Fruit fly (Drosophila melanogaster) whole organism, embryonic: ENCODE data around the gene robl62A.

Source experiments
- Atf3 ChIP-seq: fragments of 200-800 bp; sonication (Bioruptor generic); optimal IDR thresholded peaks from 3 replicates; lab custom pipeline; 2016; ENCODE audit warnings: missing biosample characterization, missing genetic modification characterization
- BEAF-32 ChIP-seq: fragments of 200-800 bp; sonication (Bioruptor generic); optimal IDR thresholded peaks from 3 replicates; lab custom pipeline; 2017; ENCODE audit warnings: missing biosample characterization, missing genetic modification characterization, mild to moderate bottlenecking, moderate library complexity, missing genetic modification reagents
- CG10654 ChIP-seq: fragments of 200-800 bp; sonication (Bioruptor generic); optimal IDR thresholded peaks from 2 replicates; lab custom pipeline; 2016; ENCODE audit warnings: missing biosample characterization, missing genetic modification characterization
- CG11085 ChIP-seq: fragments of 200-800 bp; sonication (Bioruptor generic); IDR thresholded peaks from 2 replicates; pipeline ENCODE4 v1.3.6; 2022; ENCODE audit warnings: missing biosample characterization, missing genetic modification characterization
- CG11247 ChIP-seq: fragments of 200-800 bp; sonication (Bioruptor generic); IDR thresholded peaks from 2 replicates; pipeline ENCODE4 v1.3.6; 2022; ENCODE audit warnings: missing biosample characterization, missing genetic modification characterization
- CG12155 ChIP-seq: fragments of 200-800 bp; sonication (Bioruptor generic); optimal IDR thresholded peaks from 3 replicates; lab custom pipeline; 2016; ENCODE audit warnings: missing biosample characterization, missing genetic modification characterization
- CG12236 ChIP-seq: fragments of 200-800 bp; sonication (Bioruptor generic); optimal IDR thresholded peaks from 2 replicates; lab custom pipeline; 2016; ENCODE audit warnings: missing biosample characterization, missing genetic modification characterization
- CG14014 ChIP-seq: fragments of 200-800 bp; sonication (Bioruptor generic); IDR thresholded peaks from 2 replicates; pipeline ENCODE4 v1.3.6; 2022; ENCODE audit warnings: missing biosample characterization, missing genetic modification characterization
- CG15073 ChIP-seq: fragments of 200-800 bp; sonication (Bioruptor generic); optimal IDR thresholded peaks from 2 replicates; lab custom pipeline; 2016; ENCODE audit warnings: missing biosample characterization, missing genetic modification characterization
- CG15269 ChIP-seq: fragments of 200-800 bp; sonication (Bioruptor generic); optimal IDR thresholded peaks from 2 replicates; lab custom pipeline; 2018; ENCODE audit warnings: missing biosample characterization, mild to moderate bottlenecking, missing genetic modification characterization, moderate library complexity
- CG1529 ChIP-seq: fragments of 200-800 bp; sonication (Bioruptor generic); optimal IDR thresholded peaks from 3 replicates; lab custom pipeline; 2018; ENCODE audit warnings: missing biosample characterization, missing genetic modification characterization
- CG15696 ChIP-seq: fragments of 200-800 bp; sonication (Bioruptor generic); optimal IDR thresholded peaks from 2 replicates; lab custom pipeline; 2019; ENCODE audit warnings: missing biosample characterization, mild to moderate bottlenecking, missing genetic modification characterization, moderate library complexity
- CG16813 ChIP-seq: fragments of 200-800 bp; sonication (Bioruptor generic); IDR thresholded peaks from 3 replicates; pipeline ENCODE4 v1.3.6; 2022; ENCODE audit warnings: missing biosample characterization, missing genetic modification characterization; ENCODE audit not compliant: partially characterized antibody
- CG16863 ChIP-seq: fragments of 200-800 bp; sonication (Bioruptor generic); optimal IDR thresholded peaks from 3 replicates; lab custom pipeline; 2016; ENCODE audit warnings: missing biosample characterization, missing genetic modification characterization
- CG17802 ChIP-seq: fragments of 200-800 bp; sonication (Bioruptor generic); optimal IDR thresholded peaks from 2 replicates; lab custom pipeline; 2018; ENCODE audit warnings: missing biosample characterization, mild to moderate bottlenecking, missing genetic modification characterization, moderate library complexity
- CG1832 ChIP-seq: fragments of 200-800 bp; sonication (Bioruptor generic); optimal IDR thresholded peaks from 2 replicates; lab custom pipeline; 2017; ENCODE audit warnings: missing biosample characterization, mild to moderate bottlenecking, missing genetic modification characterization, inconsistent platforms
- CG18619 ChIP-seq: fragments of 200-800 bp; sonication (Bioruptor generic); optimal IDR thresholded peaks from 3 replicates; lab custom pipeline; 2017; ENCODE audit warnings: missing biosample characterization, mild to moderate bottlenecking, missing genetic modification characterization
- CG3065 ChIP-seq: fragments of 200-800 bp; sonication (Bioruptor generic); optimal IDR thresholded peaks from 2 replicates; lab custom pipeline; 2016; ENCODE audit warnings: missing biosample characterization, missing genetic modification characterization
- CG34376 ChIP-seq: fragments of 200-800 bp; sonication (Bioruptor generic); optimal IDR thresholded peaks from 2 replicates; lab custom pipeline; 2018; ENCODE audit warnings: missing biosample characterization, mild to moderate bottlenecking, missing genetic modification characterization
- CG7786 ChIP-seq: fragments of 200-800 bp; sonication (Bioruptor generic); optimal IDR thresholded peaks from 2 replicates; lab custom pipeline; 2016; ENCODE audit warnings: missing biosample characterization, missing genetic modification characterization
- CG8944 ChIP-seq: fragments of 200-800 bp; sonication (Bioruptor generic); optimal IDR thresholded peaks from 3 replicates; lab custom pipeline; 2016; ENCODE audit warnings: missing biosample characterization, missing genetic modification characterization
- CG9876 ChIP-seq: fragments of 200-800 bp; sonication (Bioruptor generic); optimal IDR thresholded peaks from 2 replicates; lab custom pipeline; 2016; ENCODE audit warnings: missing biosample characterization, missing genetic modification characterization
- Chrac-16 ChIP-seq: fragments of 200-800 bp; sonication (Bioruptor generic); optimal IDR thresholded peaks from 3 replicates; lab custom pipeline; 2016; ENCODE audit warnings: missing biosample characterization, missing genetic modification characterization
- Ets65A ChIP-seq: fragments of 200-800 bp; sonication (Bioruptor generic); peaks from one replicate; lab custom pipeline; 2016; ENCODE audit warnings: missing biosample characterization, missing genetic modification characterization
- Fer2 ChIP-seq: fragments of 200-800 bp; sonication (Bioruptor generic); optimal IDR thresholded peaks from 2 replicates; lab custom pipeline; 2018; ENCODE audit warnings: missing biosample characterization, mild to moderate bottlenecking, missing genetic modification characterization, moderate library complexity
- GATAe ChIP-seq: fragments of 200-800 bp; sonication (Bioruptor generic); conservative IDR thresholded peaks from 2 replicates; pipeline ENCODE4 v1.3.6; 2022; ENCODE audit warnings: missing biosample characterization, missing genetic modification characterization
- HLHmδ ChIP-seq: fragments of 200-800 bp; sonication (Bioruptor generic); optimal IDR thresholded peaks from 2 replicates; lab custom pipeline; 2018; ENCODE audit warnings: missing biosample characterization, mild to moderate bottlenecking, missing genetic modification characterization, moderate library complexity
- Hmx ChIP-seq: fragments of 200-800 bp; sonication (Bioruptor generic); optimal IDR thresholded peaks from 2 replicates; lab custom pipeline; 2016; ENCODE audit warnings: missing biosample characterization, missing genetic modification characterization
- Hsf ChIP-seq: fragments of 200-800 bp; sonication (Bioruptor generic); optimal IDR thresholded peaks from 3 replicates; lab custom pipeline; 2016; ENCODE audit warnings: missing biosample characterization, missing genetic modification characterization
- Lhr ChIP-seq: fragments of 200-800 bp; sonication (Bioruptor generic); optimal IDR thresholded peaks from 3 replicates; lab custom pipeline; 2017; ENCODE audit warnings: mild to moderate bottlenecking, missing biosample characterization, missing genetic modification reagents, missing genetic modification characterization
- NC2β ChIP-seq: fragments of 200-800 bp; sonication (Bioruptor generic); optimal IDR thresholded peaks from 2 replicates; lab custom pipeline; 2016; ENCODE audit warnings: missing biosample characterization, missing genetic modification characterization
- PHDP ChIP-seq: fragments of 200-800 bp; sonication (Bioruptor generic); optimal IDR thresholded peaks from 3 replicates; lab custom pipeline; 2018; ENCODE audit warnings: missing biosample characterization, mild to moderate bottlenecking, missing genetic modification characterization, moderate library complexity
- Pdp1 ChIP-seq, 2 experiments: fragments of 200-800 bp; sonication (Bioruptor generic); optimal IDR thresholded peaks; 3 replicates each; lab custom pipeline; 2016; ENCODE audit warnings: missing biosample characterization in 2 of 2, missing genetic modification characterization in 2 of 2, mild to moderate bottlenecking in 1 of 2, moderate library complexity in 1 of 2
- Ptx1 ChIP-seq: fragments of 200-800 bp; sonication (Bioruptor generic); IDR thresholded peaks from 2 replicates; pipeline ENCODE4 v1.3.6; 2022; ENCODE audit warnings: missing biosample characterization, missing genetic modification characterization
- Sox100B ChIP-seq: fragments of 200-800 bp; sonication (Bioruptor generic); optimal IDR thresholded peaks from 3 replicates; lab custom pipeline; 2018; ENCODE audit warnings: missing biosample characterization, mild to moderate bottlenecking, missing genetic modification characterization
- Spps ChIP-seq: fragments of 200-800 bp; sonication (Bioruptor generic); optimal IDR thresholded peaks from 2 replicates; lab custom pipeline; 2018; ENCODE audit warnings: missing biosample characterization, mild to moderate bottlenecking, missing genetic modification characterization
- ab ChIP-seq: fragments of 200-800 bp; sonication (Bioruptor generic); optimal IDR thresholded peaks from 2 replicates; lab custom pipeline; 2016; ENCODE audit warnings: missing biosample characterization, missing genetic modification characterization
- al ChIP-seq: fragments of 200-800 bp; sonication (Bioruptor generic); IDR thresholded peaks from 2 replicates; pipeline ENCODE4 v1.3.6; 2022; ENCODE audit warnings: missing biosample characterization, missing genetic modification characterization
- bab2 ChIP-seq: fragments of 200-800 bp; sonication (Bioruptor generic); optimal IDR thresholded peaks from 2 replicates; lab custom pipeline; 2016; ENCODE audit warnings: missing biosample characterization, missing genetic modification characterization
- btn ChIP-seq: fragments of 200-800 bp; sonication (Bioruptor generic); optimal IDR thresholded peaks from 2 replicates; lab custom pipeline; 2016; ENCODE audit warnings: missing biosample characterization, missing genetic modification characterization
- chm ChIP-seq: fragments of 200-800 bp; sonication (Bioruptor generic); IDR thresholded peaks from 2 replicates; pipeline ENCODE4 v1.3.6; 2022; ENCODE audit warnings: missing biosample characterization, missing genetic modification characterization
- crp ChIP-seq, 2 experiments: fragments of 200-800 bp; sonication (Bioruptor generic); optimal IDR thresholded peaks; 2 replicates in 1 of 2; 3 replicates in 1 of 2; lab custom pipeline; 2017; ENCODE audit warnings: missing biosample characterization in 2 of 2, missing genetic modification characterization in 2 of 2, mild to moderate bottlenecking in 1 of 2, moderate library complexity in 1 of 2
- fd96Cb ChIP-seq: fragments of 200-800 bp; sonication (Bioruptor generic); optimal IDR thresholded peaks from 2 replicates; lab custom pipeline; 2018; ENCODE audit warnings: missing biosample characterization, mild to moderate bottlenecking, missing genetic modification characterization, moderate library complexity
- gro ChIP-seq: fragments of 200-800 bp; sonication (Bioruptor generic); optimal IDR thresholded peaks from 2 replicates; lab custom pipeline; 2016; ENCODE audit warnings: missing biosample characterization, missing genetic modification characterization
- gsb ChIP-seq: fragments of 200-800 bp; sonication (Bioruptor generic); IDR thresholded peaks from 2 replicates; pipeline ENCODE4 v1.3.6; 2022; ENCODE audit warnings: missing biosample characterization, missing genetic modification characterization
- kay ChIP-seq: fragments of 200-800 bp; sonication (Bioruptor generic); optimal IDR thresholded peaks from 2 replicates; lab custom pipeline; 2016; ENCODE audit warnings: missing biosample characterization, missing genetic modification characterization
- ken ChIP-seq: fragments of 200-800 bp; sonication (Bioruptor generic); IDR thresholded peaks from 3 replicates; pipeline ENCODE4 v1.3.6; 2022; ENCODE audit warnings: missing biosample characterization, missing genetic modification characterization
- ranshi ChIP-seq: fragments of 200-800 bp; sonication (Bioruptor generic); IDR thresholded peaks from 2 replicates; pipeline ENCODE4 v1.3.6; 2022; ENCODE audit warnings: missing biosample characterization, missing genetic modification characterization
- tio ChIP-seq: fragments of 200-800 bp; sonication (Bioruptor generic); optimal IDR thresholded peaks from 2 replicates; lab custom pipeline; 2017; ENCODE audit warnings: missing biosample characterization, missing genetic modification characterization, inconsistent platforms
- tup ChIP-seq: fragments of 200-800 bp; sonication (Bioruptor generic); optimal IDR thresholded peaks from 2 replicates; lab custom pipeline; 2016; ENCODE audit warnings: missing biosample characterization, mild to moderate bottlenecking, missing genetic modification characterization, moderate library complexity
- wor ChIP-seq: fragments of 200-800 bp; sonication (Bioruptor generic); IDR thresholded peaks from 2 replicates; pipeline ENCODE4 v1.3.6; 2022; ENCODE audit warnings: missing biosample characterization, missing genetic modification characterization

The robl62A gene

DNA sequence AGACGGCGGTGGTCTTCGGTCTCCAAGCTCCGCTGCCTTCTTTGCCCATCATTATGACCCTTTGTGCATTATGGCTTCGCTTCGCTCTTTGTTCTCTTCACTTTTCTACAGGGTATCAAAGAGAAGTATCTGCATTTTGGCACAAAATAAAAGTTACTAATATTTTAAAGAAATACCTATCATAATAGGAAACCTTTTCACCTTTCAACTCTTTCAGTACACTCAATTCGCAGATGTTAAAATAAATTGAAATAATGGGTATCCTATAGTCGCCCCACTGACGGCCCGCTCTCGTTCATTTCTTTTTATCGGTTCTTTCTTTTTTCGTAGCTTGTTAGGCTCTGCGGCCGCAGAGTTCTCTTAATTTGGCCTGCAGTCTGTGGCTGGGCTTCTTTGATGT is 34.5 kb upstream of the robl62A start (continued):
- peak; percentile 66 for TF ChIP-seq tup (GFP tag; lab: Kevin White, UChicago)
- peak; percentile 90 for TF ChIP-seq Chrac-16 (GFP tag; lab: Kevin White, UChicago)
- TF ChIP-seq CG18619 (GFP tag; lab: Kevin White, UChicago): peak; percentile 67
- TF ChIP-seq kay (GFP tag; lab: Kevin White, UChicago): peak; percentile 61
- peak; percentile 97 for TF ChIP-seq chm (GFP tag; lab: Robert Waterston, UW)
- peak; percentile 70 for TF ChIP-seq ab (GFP tag; lab: Kevin White, UChicago)
- TF ChIP-seq wor (GFP tag; lab: Robert Waterston, UW): peak; percentile 78
- peak in 1 of 2 experiments; percentile 13 for TF ChIP-seq crp (GFP tag; optimal IDR thresholded peaks at IDR 0.05; lab: Kevin White, UChicago)
- peak; percentile 74 for TF ChIP-seq CG10654 (GFP tag; lab: Kevin White, UChicago)
- TF ChIP-seq CG8944 (GFP tag; lab: Kevin White, UChicago): peak; percentile 74
- TF ChIP-seq bab2: peak; percentile 83
- TF ChIP-seq al (GFP tag; lab: Robert Waterston, UW): no peak
- TF ChIP-seq CG14014 (GFP tag; lab: Robert Waterston, UW): 0 out of 2 replicates have a peak, but pooled peaks have one; percentile 51
- peak; percentile 5 for TF ChIP-seq Fer2 (tag; lab: Kevin White, UChicago)
- peak; percentile 95 for TF ChIP-seq Spps (tag; lab: Kevin White, UChicago)
- peak; percentile 49 for TF ChIP-seq btn (GFP tag; lab: Kevin White, UChicago)
- peak; percentile 71 for TF ChIP-seq Atf3 (GFP tag; lab: Kevin White, UChicago)
- TF ChIP-seq CG12236: peak; percentile 72
- peak; percentile 35 for TF ChIP-seq Hmx (GFP tag; lab: Kevin White, UChicago)
- TF ChIP-seq CG9876 (GFP tag; lab: Kevin White, UChicago): no peak
- TF ChIP-seq NC2β (GFP tag; lab: Kevin White, UChicago): peak; percentile 90
- TF ChIP-seq ranshi (GFP tag; lab: Robert Waterston, UW): peak; percentile 81; the same call in 1 of the 2 replicates
- TF ChIP-seq CG11085 (GFP tag; lab: Robert Waterston, UW): no peak; the same call in 1 of the 2 replicates
- TF ChIP-seq ken: peak; percentile 83
- TF ChIP-seq CG3065 (GFP tag; lab: Kevin White, UChicago): peak; percentile 75
- TF ChIP-seq Hsf (GFP tag; lab: Kevin White, UChicago): peak; percentile 89
- no peak for TF ChIP-seq HLHmδ (GFP tag; lab: Kevin White, UChicago)
- TF ChIP-seq Ptx1: peak; percentile 75
- no peak for TF ChIP-seq CG34376 (GFP tag; lab: Kevin White, UChicago)
- peak; percentile 85 for TF ChIP-seq PHDP (tag; lab: Kevin White, UChicago)
- peak in 1 of 2 experiments; percentile 82 for TF ChIP-seq Pdp1 (GFP tag; optimal IDR thresholded peaks at IDR 0.05; lab: Kevin White, UChicago)
- no peak for TF ChIP-seq GATAe (GFP tag; lab: Robert Waterston, UW)
- TF ChIP-seq tio (GFP tag; lab: Kevin White, UChicago): peak; percentile 80
- peak; percentile 91 for TF ChIP-seq fd96Cb (tag; lab: Kevin White, UChicago)
- peak; percentile 69 for TF ChIP-seq gsb
- TF ChIP-seq CG1832: no peak
- peak; percentile 55 for TF ChIP-seq CG15269 (tag; lab: Kevin White, UChicago)
- TF ChIP-seq CG12155 (GFP tag; lab: Kevin White, UChicago): peak; percentile 64
- peak; percentile 65 for TF ChIP-seq CG17802 (tag; lab: Kevin White, UChicago)
- peak; percentile 84 for TF ChIP-seq Lhr (GFP tag; lab: Kevin White, UChicago)
- no peak for TF ChIP-seq gro (GFP tag; lab: Kevin White, UChicago)
- TF ChIP-seq CG1529 (GFP tag; lab: Kevin White, UChicago): peak; percentile 89
- no peak for TF ChIP-seq CG16813 (GFP tag; lab: Robert Waterston, UW)
- peak; percentile 72 for TF ChIP-seq CG15073 (GFP tag; lab: Kevin White, UChicago)
- peak; percentile 39; the same call in 1 of the 2 replicates for TF ChIP-seq CG11247 (GFP tag; lab: Robert Waterston, UW)
- peak; percentile 97 for TF ChIP-seq Ets65A (GFP tag; lab: Kevin White, UChicago)
- TF ChIP-seq CG16863 (GFP tag; lab: Kevin White, UChicago): peak; percentile 85
- peak; percentile 89 for TF ChIP-seq CG15696
- no peak for TF ChIP-seq BEAF-32 (GFP tag; lab: Kevin White, UChicago)
- peak; percentile 60 for TF ChIP-seq CG7786 (GFP tag; lab: Kevin White, UChicago)
- TF ChIP-seq Sox100B (GFP tag; lab: Kevin White, UChicago): peak; percentile 81
